Fruit fly (Drosophila melanogaster) whole organism, prepupa: ENCODE measurements around the gene SC35.

Experiments used
- CG9139 ChIP-seq: fragments of 200-800 bp; sonication (Bioruptor generic); optimal IDR thresholded peaks from 3 replicates; lab custom pipeline; 2017; ENCODE audit warnings: missing biosample characterization, mild to moderate bottlenecking, missing genetic modification characterization
- esn ChIP-seq: fragments of 200-800 bp; sonication (Bioruptor generic); optimal IDR thresholded peaks from 2 replicates; lab custom pipeline; 2016; ENCODE audit warnings: missing biosample characterization, mild to moderate bottlenecking, missing genetic modification characterization, moderate library complexity
- fd85E ChIP-seq: fragments of 200-800 bp; sonication (Bioruptor generic); optimal IDR thresholded peaks from 3 replicates; lab custom pipeline; 2016; ENCODE audit warnings: missing biosample characterization, missing genetic modification characterization
- net ChIP-seq: fragments of 200-800 bp; sonication (Bioruptor generic); optimal IDR thresholded peaks from 3 replicates; lab custom pipeline; 2016; ENCODE audit warnings: missing biosample characterization, missing genetic modification characterization

DNA sequence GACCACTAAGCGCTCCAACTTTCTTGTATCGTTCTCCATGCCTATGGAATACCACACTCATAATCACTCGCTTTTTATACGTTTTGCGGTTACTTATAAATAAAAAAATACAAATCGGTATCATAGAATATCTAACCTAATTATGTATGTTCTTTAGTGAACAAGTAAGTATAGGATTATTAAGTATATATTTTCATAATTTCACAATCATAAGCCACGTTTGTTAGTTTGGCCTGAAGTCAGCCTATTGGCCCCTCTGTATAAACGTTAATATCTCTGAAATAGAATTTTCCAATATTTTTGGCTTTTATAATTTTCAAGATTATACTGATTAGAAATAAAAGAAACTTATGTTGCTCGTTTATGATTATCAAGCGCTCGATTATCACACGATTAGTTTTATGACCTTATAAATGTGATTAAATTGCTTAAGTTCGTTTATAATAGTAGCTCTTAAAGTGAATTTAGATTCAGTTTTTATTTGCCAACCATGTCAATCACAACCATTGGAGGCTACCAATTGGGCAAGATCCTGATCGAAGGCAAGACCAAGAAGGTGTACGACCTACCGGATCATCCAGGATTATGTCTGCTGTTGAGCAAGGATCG lies 18.8 kb upstream of the SC35 start, which contains the start of gene CG5418:
- TF ChIP-seq CG9139 (GFP tag; lab: Kevin White, UChicago) (no peak), net (GFP tag; lab: Kevin White, UChicago) (no peak), fd85E (GFP tag; lab: Kevin White, UChicago) (no peak), esn (GFP tag; lab: Kevin White, UChicago) (no peak)
